Fruit fly (Drosophila melanogaster) whole organism, embryonic: ENCODE results near the gene CG31360.

Experiments
- Atf3 ChIP-seq: fragments of 200-800 bp; sonication (Bioruptor generic); optimal IDR thresholded peaks from 3 replicates; lab custom pipeline; 2016; ENCODE audit warnings: missing biosample characterization, missing genetic modification characterization
- Atf6 ChIP-seq: fragments of 200-800 bp; sonication (Bioruptor generic); IDR thresholded peaks from 2 replicates; pipeline ENCODE4 v1.3.6; 2022; ENCODE audit warnings: missing biosample characterization, missing genetic modification characterization
- CG10543 ChIP-seq: fragments of 200-800 bp; sonication (Bioruptor generic); optimal IDR thresholded peaks from 3 replicates; lab custom pipeline; 2017; ENCODE audit warnings: missing biosample characterization, mild to moderate bottlenecking, missing genetic modification characterization, moderate library complexity
- CG11247 ChIP-seq: fragments of 200-800 bp; sonication (Bioruptor generic); IDR thresholded peaks from 2 replicates; pipeline ENCODE4 v1.3.6; 2022; ENCODE audit warnings: missing biosample characterization, missing genetic modification characterization
- CG11504 ChIP-seq: fragments of 200-800 bp; sonication (Bioruptor generic); optimal IDR thresholded peaks from 3 replicates; lab custom pipeline; 2019; ENCODE audit warnings: missing biosample characterization, mild to moderate bottlenecking, missing genetic modification characterization, moderate library complexity
- CG13123 ChIP-seq: fragments of 200-800 bp; sonication (Bioruptor generic); optimal IDR thresholded peaks from 2 replicates; lab custom pipeline; 2016; ENCODE audit warnings: missing biosample characterization, missing genetic modification characterization
- CG14050 ChIP-seq: fragments of 200-800 bp; sonication (Bioruptor generic); IDR thresholded peaks from 3 replicates; pipeline ENCODE4 v1.3.6; 2022; ENCODE audit warnings: missing biosample characterization, missing genetic modification characterization
- CG15011 ChIP-seq: fragments of 200-800 bp; sonication (Bioruptor generic); optimal IDR thresholded peaks from 3 replicates; lab custom pipeline; 2018; ENCODE audit warnings: missing biosample characterization, mild to moderate bottlenecking, missing genetic modification characterization
- CG18476 ChIP-seq: fragments of 200-800 bp; sonication (Bioruptor generic); optimal IDR thresholded peaks from 2 replicates; lab custom pipeline; 2016; ENCODE audit warnings: missing biosample characterization, mild to moderate bottlenecking, missing genetic modification characterization
- CG30403 ChIP-seq: fragments of 200-800 bp; sonication (Bioruptor generic); optimal IDR thresholded peaks from 3 replicates; lab custom pipeline; 2016; ENCODE audit warnings: missing biosample characterization, missing genetic modification characterization
- CG3281 ChIP-seq: fragments of 200-800 bp; sonication (Bioruptor generic); optimal IDR thresholded peaks from 3 replicates; lab custom pipeline; 2017; ENCODE audit warnings: missing biosample characterization, mild to moderate bottlenecking, missing genetic modification characterization
- CG4282 ChIP-seq: fragments of 200-800 bp; sonication (Bioruptor generic); optimal IDR thresholded peaks from 2 replicates; lab custom pipeline; 2016; ENCODE audit warnings: missing biosample characterization, missing genetic modification characterization
- CG5180 ChIP-seq: fragments of 200-800 bp; sonication (Bioruptor generic); optimal IDR thresholded peaks from 3 replicates; lab custom pipeline; 2017; ENCODE audit warnings: missing biosample characterization, missing genetic modification characterization, mild to moderate bottlenecking, moderate library complexity, missing genetic modification reagents
- CG6272 ChIP-seq: fragments of 200-800 bp; sonication (Bioruptor generic); IDR thresholded peaks from 2 replicates; pipeline ENCODE4 v1.3.6; 2022; ENCODE audit warnings: missing biosample characterization, missing genetic modification characterization
- CG7556 ChIP-seq: fragments of 200-800 bp; sonication (Bioruptor generic); optimal IDR thresholded peaks from 2 replicates; lab custom pipeline; 2017; ENCODE audit warnings: missing biosample characterization, mild to moderate bottlenecking, missing genetic modification characterization
- CG8290 ChIP-seq, 3 experiments: fragments of 200-800 bp; sonication (Bioruptor generic); optimal IDR thresholded peaks; 2 replicates each; lab custom pipeline; 2016 to 2019; ENCODE audit warnings: missing biosample characterization in 3 of 3, missing genetic modification characterization in 3 of 3, mild to moderate bottlenecking in 2 of 3, moderate library complexity in 1 of 3
- CG9437 ChIP-seq: fragments of 200-800 bp; sonication (Bioruptor generic); optimal IDR thresholded peaks from 2 replicates; lab custom pipeline; 2018; ENCODE audit warnings: missing biosample characterization, mild to moderate bottlenecking, missing genetic modification characterization
- CG9727 ChIP-seq: fragments of 200-800 bp; sonication (Bioruptor generic); optimal IDR thresholded peaks from 3 replicates; lab custom pipeline; 2017; ENCODE audit warnings: missing biosample characterization, mild to moderate bottlenecking, missing genetic modification characterization
- E2f1 ChIP-seq: fragments of 200-800 bp; sonication (Bioruptor generic); IDR thresholded peaks from 2 replicates; pipeline ENCODE4 v1.3.6; 2022; ENCODE audit warnings: missing biosample characterization, missing genetic modification characterization
- Fer3 ChIP-seq: fragments of 200-800 bp; sonication (Bioruptor generic); optimal IDR thresholded peaks from 2 replicates; lab custom pipeline; 2018; ENCODE audit warnings: missing biosample characterization, mild to moderate bottlenecking, missing genetic modification characterization, moderate library complexity
- HLHmδ ChIP-seq: fragments of 200-800 bp; sonication (Bioruptor generic); optimal IDR thresholded peaks from 2 replicates; lab custom pipeline; 2018; ENCODE audit warnings: missing biosample characterization, mild to moderate bottlenecking, missing genetic modification characterization, moderate library complexity
- Hey ChIP-seq: fragments of 200-800 bp; sonication (Bioruptor generic); optimal IDR thresholded peaks from 3 replicates; lab custom pipeline; 2018; ENCODE audit warnings: missing biosample characterization, mild to moderate bottlenecking, missing genetic modification characterization
- Hsf ChIP-seq: fragments of 200-800 bp; sonication (Bioruptor generic); optimal IDR thresholded peaks from 3 replicates; lab custom pipeline; 2016; ENCODE audit warnings: missing biosample characterization, missing genetic modification characterization
- Mad ChIP-seq: fragments of 200-800 bp; sonication (Bioruptor generic); optimal IDR thresholded peaks from 2 replicates; lab custom pipeline; 2016; ENCODE audit warnings: missing biosample characterization, missing genetic modification characterization
- Nf-YA ChIP-seq: fragments of 200-800 bp; sonication (Bioruptor generic); IDR thresholded peaks from 2 replicates; pipeline ENCODE4 v1.3.6; 2022; ENCODE audit warnings: missing biosample characterization, missing genetic modification characterization
- Ssrp ChIP-seq: fragments of 200-800 bp; sonication (Bioruptor generic); optimal IDR thresholded peaks from 2 replicates; lab custom pipeline; 2018; ENCODE audit warnings: missing biosample characterization, mild to moderate bottlenecking, missing genetic modification characterization, moderate library complexity
- ab ChIP-seq: fragments of 200-800 bp; sonication (Bioruptor generic); optimal IDR thresholded peaks from 2 replicates; lab custom pipeline; 2016; ENCODE audit warnings: missing biosample characterization, missing genetic modification characterization
- ara ChIP-seq: fragments of 200-800 bp; sonication (Bioruptor generic); IDR thresholded peaks from 2 replicates; pipeline ENCODE4 v1.3.6; 2022; ENCODE audit warnings: missing biosample characterization, missing genetic modification characterization
- ase ChIP-seq: fragments of 200-800 bp; sonication (Bioruptor generic); IDR thresholded peaks from 3 replicates; pipeline ENCODE4 v1.3.6; 2022; ENCODE audit warnings: missing biosample characterization, missing genetic modification characterization
- ato ChIP-seq: fragments of 200-800 bp; sonication (Bioruptor generic); IDR thresholded peaks from 2 replicates; pipeline ENCODE4 v1.3.6; 2022; ENCODE audit warnings: missing biosample characterization, missing genetic modification characterization; ENCODE audit not compliant: partially characterized antibody
- bab2 ChIP-seq: fragments of 200-800 bp; sonication (Bioruptor generic); optimal IDR thresholded peaks from 2 replicates; lab custom pipeline; 2016; ENCODE audit warnings: missing biosample characterization, missing genetic modification characterization
- btn ChIP-seq: fragments of 200-800 bp; sonication (Bioruptor generic); optimal IDR thresholded peaks from 2 replicates; lab custom pipeline; 2016; ENCODE audit warnings: missing biosample characterization, missing genetic modification characterization
- cas ChIP-seq: fragments of 200-800 bp; sonication (Bioruptor generic); IDR thresholded peaks from 2 replicates; pipeline ENCODE4 v1.3.6; 2022; ENCODE audit warnings: missing biosample characterization, missing genetic modification characterization
- cg ChIP-seq: fragments of 200-800 bp; sonication (Bioruptor generic); optimal IDR thresholded peaks from 3 replicates; lab custom pipeline; 2019; ENCODE audit warnings: missing biosample characterization, mild to moderate bottlenecking, missing genetic modification characterization, moderate library complexity
- crc ChIP-seq: fragments of 200-800 bp; sonication (Bioruptor generic); optimal IDR thresholded peaks from 2 replicates; lab custom pipeline; 2016; ENCODE audit warnings: missing biosample characterization, missing genetic modification characterization
- dan ChIP-seq: fragments of 200-800 bp; sonication (Bioruptor generic); IDR thresholded peaks from 2 replicates; pipeline ENCODE4 v1.3.6; 2022; ENCODE audit warnings: missing biosample characterization, missing genetic modification characterization
- kah ChIP-seq: fragments of 200-800 bp; sonication (Bioruptor generic); optimal IDR thresholded peaks from 2 replicates; lab custom pipeline; 2018; ENCODE audit warnings: missing biosample characterization, mild to moderate bottlenecking, missing genetic modification characterization
- lbe ChIP-seq: fragments of 200-800 bp; sonication (Bioruptor generic); optimal IDR thresholded peaks from 2 replicates; lab custom pipeline; 2016; ENCODE audit warnings: missing biosample characterization, mild to moderate bottlenecking, missing genetic modification characterization
- lmd ChIP-seq: fragments of 200-800 bp; sonication (Bioruptor generic); IDR thresholded peaks from 2 replicates; pipeline ENCODE4 v1.3.6; 2022; ENCODE audit warnings: missing biosample characterization, missing genetic modification characterization
- maf-S ChIP-seq: fragments of 200-800 bp; sonication (Bioruptor generic); optimal IDR thresholded peaks from 2 replicates; lab custom pipeline; 2016; ENCODE audit warnings: missing biosample characterization, missing genetic modification characterization
- nerfin-1 ChIP-seq: fragments of 200-800 bp; sonication (Bioruptor generic); optimal IDR thresholded peaks from 3 replicates; lab custom pipeline; 2019; ENCODE audit warnings: missing biosample characterization, mild to moderate bottlenecking, missing genetic modification characterization, moderate library complexity
- psq ChIP-seq: fragments of 200-800 bp; sonication (Bioruptor generic); optimal IDR thresholded peaks from 2 replicates; lab custom pipeline; 2017; ENCODE audit warnings: missing biosample characterization, missing genetic modification characterization
- pum ChIP-seq: fragments of 200-800 bp; sonication (Bioruptor generic); optimal IDR thresholded peaks from 2 replicates; lab custom pipeline; 2016; ENCODE audit warnings: missing biosample characterization, missing genetic modification characterization
- salm ChIP-seq: fragments of 200-800 bp; sonication (Bioruptor generic); optimal IDR thresholded peaks from 2 replicates; lab custom pipeline; 2018; ENCODE audit warnings: missing biosample characterization, mild to moderate bottlenecking, missing genetic modification characterization
- shn ChIP-seq: fragments of 200-800 bp; sonication (Bioruptor generic); optimal IDR thresholded peaks from 3 replicates; lab custom pipeline; 2016; ENCODE audit warnings: missing biosample characterization, missing genetic modification characterization
- sisA ChIP-seq: fragments of 200-800 bp; sonication (Bioruptor generic); IDR thresholded peaks from 2 replicates; pipeline ENCODE4 v1.3.6; 2022; ENCODE audit warnings: missing biosample characterization, missing genetic modification characterization
- slbo ChIP-seq: fragments of 200-800 bp; sonication (Bioruptor generic); IDR thresholded peaks from 2 replicates; pipeline ENCODE4 v1.3.6; 2022; ENCODE audit warnings: missing biosample characterization, missing genetic modification characterization
- tgo ChIP-seq: fragments of 200-800 bp; sonication (Bioruptor generic); IDR thresholded peaks from 3 replicates; pipeline ENCODE4 v1.3.6; 2022; ENCODE audit warnings: missing biosample characterization, missing genetic modification characterization
- toy ChIP-seq: fragments of 200-800 bp; sonication (Bioruptor generic); IDR thresholded peaks from 2 replicates; pipeline ENCODE4 v1.3.6; 2022; ENCODE audit warnings: missing biosample characterization, missing genetic modification characterization
- trem ChIP-seq: fragments of 200-800 bp; optimal IDR thresholded peaks from 3 replicates; lab custom pipeline; 2019; ENCODE audit warnings: missing biosample characterization, mild to moderate bottlenecking, missing genetic modification characterization, moderate library complexity
- usp ChIP-seq: fragments of >200 bp; optimal IDR thresholded peaks from 2 replicates; lab custom pipeline; 2017; ENCODE audit warnings: missing biosample characterization, missing genetic modification characterization
- wor ChIP-seq: fragments of 200-800 bp; sonication (Bioruptor generic); IDR thresholded peaks from 2 replicates; pipeline ENCODE4 v1.3.6; 2022; ENCODE audit warnings: missing biosample characterization, missing genetic modification characterization
- zfh2 ChIP-seq: fragments of 200-800 bp; sonication (Bioruptor generic); optimal IDR thresholded peaks from 2 replicates; lab custom pipeline; 2016; ENCODE audit warnings: missing biosample characterization, missing genetic modification characterization

The CG31360 gene

DNA sequence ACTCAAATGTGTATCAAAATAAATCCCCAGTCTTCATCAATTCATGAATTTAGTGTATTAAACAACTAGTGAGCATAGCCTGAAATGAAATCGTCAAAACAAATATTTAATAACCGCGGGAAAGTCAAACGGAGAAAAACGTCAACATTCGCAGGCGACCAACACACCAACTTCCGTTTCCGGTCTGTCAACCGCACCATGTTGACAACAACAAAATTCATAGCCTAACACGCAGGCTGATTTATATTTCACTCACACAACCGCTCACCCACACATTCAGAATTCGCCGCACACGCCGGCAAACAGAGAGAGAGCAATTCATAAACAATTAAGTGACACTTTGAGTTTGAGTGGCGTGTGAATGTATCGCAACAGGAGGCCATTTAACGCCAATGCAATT lies 29.9 kb upstream of the CG31360 start (continued):
- TF ChIP-seq maf-S (GFP tag; lab: Kevin White, UChicago) (no peak), psq (GFP tag; lab: Kevin White, UChicago) (no peak), ato (no peak), Ssrp (no peak), CG9437 (GFP tag; lab: Kevin White, UChicago) (peak; percentile 1), cg (GFP tag; lab: Kevin White, UChicago) (peak; percentile 48), CG14050 (GFP tag; lab: Robert Waterston, UW) (no peak), shn (GFP tag; lab: Kevin White, UChicago) (no peak), nerfin-1 (tag; lab: Kevin White, UChicago) (peak; percentile 43), CG11504 (tag; lab: Kevin White, UChicago) (peak; percentile 15), zfh2 (no peak), lbe (GFP tag; lab: Kevin White, UChicago) (no peak), Atf3 (GFP tag; lab: Kevin White, UChicago) (no peak), CG15011 (GFP tag; lab: Kevin White, UChicago) (no peak), CG10543 (GFP tag; lab: Kevin White, UChicago) (no peak), Hey (peak; percentile 47), tgo (no peak), usp (GFP tag; lab: Kevin White, UChicago) (no peak), CG3281 (GFP tag; lab: Kevin White, UChicago) (no peak), salm (tag; lab: Kevin White, UChicago) (peak; percentile 29), dan (GFP tag; lab: Robert Waterston, UW) (no peak), CG9727 (peak; percentile 22), wor (GFP tag; lab: Robert Waterston, UW) (no peak), HLHmδ (GFP tag; lab: Kevin White, UChicago) (peak; percentile 88), CG5180 (GFP tag; lab: Kevin White, UChicago) (no peak), CG18476 (no peak), CG30403 (GFP tag; lab: Kevin White, UChicago) (no peak), trem (tag; lab: Kevin White, UChicago) (no peak), CG7556 (no peak), CG4282 (GFP tag; lab: Kevin White, UChicago) (no peak), sisA (GFP tag; lab: Robert Waterston, UW) (no peak), CG6272 (no peak), ara (GFP tag; lab: Robert Waterston, UW) (no peak), lmd (GFP tag; lab: Robert Waterston, UW) (no peak), Nf-YA (no peak), CG8290 (GFP tag; optimal IDR thresholded peaks at IDR 0.05; lab: Kevin White, UChicago) (no peak), CG8290 (tag; optimal IDR thresholded peaks at IDR 0.05; lab: Kevin White, UChicago) (peak; percentile 41 to 76), toy (GFP tag; lab: Robert Waterston, UW) (no peak), CG13123 (GFP tag; lab: Kevin White, UChicago) (no peak), ab (no peak), btn (GFP tag; lab: Kevin White, UChicago) (no peak), crc (no peak), bab2 (no peak), E2f1 (GFP tag; lab: Robert Waterston, UW) (no peak), Atf6 (GFP tag; lab: Robert Waterston, UW) (no peak), Hsf (GFP tag; lab: Kevin White, UChicago) (no peak), cas (GFP tag; lab: Robert Waterston, UW) (no peak), kah (GFP tag; lab: Kevin White, UChicago) (no peak), pum (GFP tag; lab: Kevin White, UChicago) (no peak), ase (GFP tag; lab: Robert Waterston, UW) (no peak), Mad (GFP tag; lab: Kevin White, UChicago) (no peak), CG11247 (GFP tag; lab: Robert Waterston, UW) (no peak), slbo (GFP tag; lab: Robert Waterston, UW) (no peak), Fer3 (peak; percentile 4)
